Worm (Caenorhabditis elegans) whole organism, early embryonic: ENCODE data around the gene twk-39.

Source experiments
- F13C5.2 ChIP-seq: sonication (generic microtip); optimal IDR thresholded peaks from 2 replicates; lab custom pipeline; 2017; ENCODE audit warnings: mild to moderate bottlenecking, missing genetic modification characterization, inconsistent platforms, missing compliant biosample characterization
- ama-1 ChIP-seq: fragments of 150-350 bp; optimal IDR thresholded peaks from 2 replicates; lab custom pipeline; 2014
- ceh-13 ChIP-seq: fragments of 200-800 bp; sonication (Bioruptor generic); optimal IDR thresholded peaks from 2 replicates; lab custom pipeline; 2018; ENCODE audit warnings: mild to moderate bottlenecking, missing genetic modification characterization, missing compliant biosample characterization
- ceh-36 ChIP-seq: sonication (generic microtip); optimal IDR thresholded peaks from 2 replicates; lab custom pipeline; 2016; ENCODE audit warnings: missing genetic modification characterization, inconsistent platforms, missing compliant biosample characterization
- flt-1 ChIP-seq: fragments of 200-800 bp; sonication (Bioruptor generic); IDR thresholded peaks from 2 replicates; pipeline ENCODE4 v1.3.6; 2022; ENCODE audit warnings: missing genetic modification characterization, missing compliant biosample characterization
- hnd-1 ChIP-seq: sonication (generic microtip); optimal IDR thresholded peaks from 2 replicates; lab custom pipeline; 2016; ENCODE audit warnings: missing genetic modification characterization, missing compliant biosample characterization
- scrt-1 ChIP-seq: fragments of 200-800 bp; sonication (Bioruptor generic); IDR thresholded peaks from 2 replicates; pipeline ENCODE4 v1.3.6; 2022; ENCODE audit warnings: missing genetic modification characterization, missing compliant biosample characterization
- sea-1 ChIP-seq: fragments of 200-800 bp; sonication (Bioruptor generic); conservative IDR thresholded peaks from 2 replicates; pipeline ENCODE4 v1.3.6; 2022; ENCODE audit warnings: missing genetic modification characterization, missing compliant biosample characterization
- tbx-37 ChIP-seq: fragments of 200-800 bp; sonication (Bioruptor generic); conservative IDR thresholded peaks from 2 replicates; pipeline ENCODE4 v1.3.6; 2022; ENCODE audit warnings: missing genetic modification reagents, missing genetic modification characterization, missing compliant biosample characterization
- tra-4 ChIP-seq: sonication (generic microtip); optimal IDR thresholded peaks from 2 replicates; lab custom pipeline; 2017; ENCODE audit warnings: missing genetic modification characterization, missing compliant biosample characterization

- TF ChIP-seq ama-1 (lab: Kevin White, UChicago) = no peak
- TF ChIP-seq ceh-36 (tag; lab: Kevin White, UChicago) = no peak
- no peak for TF ChIP-seq tra-4
- no peak for TF ChIP-seq ceh-13 (GFP tag; lab: Kevin White, UChicago)
- no peak for TF ChIP-seq sea-1
- no peak for TF ChIP-seq tbx-37 (GFP tag; lab: Robert Waterston, UW)
- TF ChIP-seq flt-1 (GFP tag; lab: Robert Waterston, UW) = no peak
- no peak for TF ChIP-seq scrt-1 (GFP tag; lab: Robert Waterston, UW)
- no peak for TF ChIP-seq F13C5.2 (tag; lab: Kevin White, UChicago)
- no peak for TF ChIP-seq hnd-1 (tag; lab: Kevin White, UChicago)
Measured at ce11 chrIII:11777321-11777720, 18.2 kb upstream of the twk-39 start, which contains the start of gene mdt-21.
